Worm (Caenorhabditis elegans) whole organism, young adult: ENCODE measurements around the gene F14E5.8.

ENCODE experiments used
- athp-1 ChIP-seq: sonication (generic microtip); optimal IDR thresholded peaks from 2 replicates; lab custom pipeline; 2017; ENCODE audit warnings: mild to moderate bottlenecking, missing genetic modification characterization, missing compliant biosample characterization
- attf-3 ChIP-seq: fragments of 200-800 bp; sonication (Bioruptor generic); conservative IDR thresholded peaks from 2 replicates; pipeline ENCODE4 v1.3.6; 2022; ENCODE audit warnings: missing genetic modification reagents, missing genetic modification characterization, missing compliant biosample characterization
- bed-2 ChIP-seq: fragments of 200-800 bp; sonication (Bioruptor generic); IDR thresholded peaks from 2 replicates; pipeline ENCODE4 v1.3.6; 2022; ENCODE audit warnings: missing genetic modification reagents, missing genetic modification characterization, missing compliant biosample characterization
- dpl-1 ChIP-seq: fragments of 150-350 bp; optimal IDR thresholded peaks from 2 replicates; lab custom pipeline; 2014; ENCODE audit warnings: missing biosample characterization, missing genetic modification reagents, missing genetic modification characterization
- efl-1 ChIP-seq: fragments of 150-350 bp; optimal IDR thresholded peaks from 2 replicates; lab custom pipeline; 2014; ENCODE audit warnings: missing biosample characterization, missing genetic modification reagents, missing genetic modification characterization
- hmg-20 ChIP-seq: fragments of 200-800 bp; sonication (Bioruptor generic); IDR thresholded peaks from 2 replicates; pipeline ENCODE4 v1.3.6; 2022; ENCODE audit warnings: missing genetic modification reagents, missing genetic modification characterization, missing compliant biosample characterization
- hsf-1 ChIP-seq: fragments of 200-800 bp; sonication (Bioruptor generic); IDR thresholded peaks from 2 replicates; pipeline ENCODE4 v1.3.6; 2022; ENCODE audit warnings: missing genetic modification reagents, missing genetic modification characterization, missing compliant biosample characterization
- madf-6 ChIP-seq: fragments of 200-800 bp; sonication (Bioruptor generic); IDR thresholded peaks from 2 replicates; pipeline ENCODE4 v1.3.6; 2022; ENCODE audit warnings: missing genetic modification reagents, missing genetic modification characterization, missing compliant biosample characterization
- pbrm-1 ChIP-seq: fragments of 200-800 bp; sonication (Bioruptor generic); IDR thresholded peaks from 2 replicates; pipeline ENCODE4 v1.3.6; 2022; ENCODE audit warnings: missing genetic modification reagents, missing genetic modification characterization, missing compliant biosample characterization
- unc-62 ChIP-seq: fragments of 150-350 bp; optimal IDR thresholded peaks from 2 replicates; lab custom pipeline; 2014; ENCODE audit warnings: missing biosample characterization, missing genetic modification reagents, missing genetic modification characterization

- no peak for TF ChIP-seq hmg-20 (GFP tag; lab: Robert Waterston, UW)
- no peak for TF ChIP-seq hsf-1
- TF ChIP-seq athp-1 (tag; lab: Kevin White, UChicago): no peak
- TF ChIP-seq unc-62 (GFP tag; lab: Kevin White, UChicago): no peak
- TF ChIP-seq bed-2 (GFP tag; lab: Robert Waterston, UW): no peak
- TF ChIP-seq efl-1 (GFP tag; lab: Kevin White, UChicago): no peak
- TF ChIP-seq pbrm-1 (GFP tag; lab: Robert Waterston, UW): no peak
- TF ChIP-seq madf-6 (GFP tag; lab: Robert Waterston, UW): no peak
- TF ChIP-seq attf-3 (GFP tag; lab: Robert Waterston, UW): no peak
- TF ChIP-seq dpl-1 (GFP tag; lab: Kevin White, UChicago): no peak
Measured at ce11 chrII:8440097-8440496, 20.2 kb downstream of the F14E5.8 start.
